Worm (Caenorhabditis elegans) whole organism, L3 larva: ENCODE results near the gene spp-30.

Experiments
- R02D3.7 ChIP-seq: fragments of 150-350 bp; optimal IDR thresholded peaks from 2 replicates; lab custom pipeline; 2014; ENCODE audit warnings: missing biosample characterization, missing genetic modification characterization
- ZK546.5 ChIP-seq: sonication (generic microtip); optimal IDR thresholded peaks from 2 replicates; lab custom pipeline; 2017; ENCODE audit warnings: missing biosample characterization, missing genetic modification characterization
- aly-2 ChIP-seq: fragments of 150-350 bp; optimal IDR thresholded peaks from 2 replicates; lab custom pipeline; 2014; ENCODE audit warnings: missing biosample characterization, missing genetic modification characterization
- ama-1 ChIP-seq: fragments of 150-350 bp; optimal IDR thresholded peaks from 2 replicates; lab custom pipeline; 2018
- ceh-16 ChIP-seq: sonication (generic microtip); optimal IDR thresholded peaks from 2 replicates; lab custom pipeline; 2017; ENCODE audit warnings: missing biosample characterization, missing genetic modification characterization
- ceh-28 ChIP-seq: fragments of 150-350 bp; optimal IDR thresholded peaks from 2 replicates; lab custom pipeline; 2014; ENCODE audit warnings: missing biosample characterization, missing genetic modification reagents, missing genetic modification characterization
- ceh-82 ChIP-seq: fragments of 150-350 bp; optimal IDR thresholded peaks from 2 replicates; lab custom pipeline; 2014; ENCODE audit warnings: missing biosample characterization, missing genetic modification characterization
- ceh-9 ChIP-seq: sonication (generic microtip); optimal IDR thresholded peaks from 2 replicates; lab custom pipeline; 2018; ENCODE audit warnings: missing biosample characterization, missing genetic modification characterization
- daf-12 ChIP-seq: fragments of 150-350 bp; optimal IDR thresholded peaks from 2 replicates; lab custom pipeline; 2014; ENCODE audit warnings: missing biosample characterization, missing genetic modification reagents, missing genetic modification characterization
- egl-27 ChIP-seq: sonication (generic microtip); optimal IDR thresholded peaks from 4 replicates; lab custom pipeline; 2017; ENCODE audit warnings: missing biosample characterization, missing genetic modification reagents, missing genetic modification characterization
- egl-5 ChIP-seq: fragments of 150-350 bp; optimal IDR thresholded peaks from 2 replicates; lab custom pipeline; 2017; ENCODE audit warnings: missing biosample characterization, missing genetic modification reagents, missing genetic modification characterization, inconsistent platforms
- elt-1 ChIP-seq: fragments of 150-350 bp; optimal IDR thresholded peaks from 2 replicates; lab custom pipeline; 2014; ENCODE audit warnings: missing biosample characterization, missing genetic modification characterization
- elt-2 ChIP-seq: sonication (generic microtip); optimal IDR thresholded peaks from 2 replicates; lab custom pipeline; 2016; ENCODE audit warnings: missing genetic modification reagents, mild to moderate bottlenecking, missing genetic modification characterization, missing compliant biosample characterization
- elt-3 ChIP-seq, 3 experiments: fragments of 150-350 bp in 1 of 3; sonication (generic microtip) in 2 of 3; optimal IDR thresholded peaks; 2 replicates in 2 of 3; 4 replicates in 1 of 3; lab custom pipeline; 2014 to 2017; ENCODE audit warnings: missing biosample characterization in 3 of 3, missing genetic modification characterization in 3 of 3
- eor-1 ChIP-seq, 2 experiments: fragments of 150-350 bp; optimal IDR thresholded peaks; 2 replicates each; lab custom pipeline; 2014 to 2018; ENCODE audit warnings: missing biosample characterization in 2 of 2, missing genetic modification characterization in 2 of 2
- fkh-10 ChIP-seq: sonication (generic microtip); optimal IDR thresholded peaks from 2 replicates; lab custom pipeline; 2017; ENCODE audit warnings: missing biosample characterization, missing genetic modification reagents, missing genetic modification characterization
- fkh-2 ChIP-seq: fragments of 150-350 bp; optimal IDR thresholded peaks from 2 replicates; lab custom pipeline; 2014; ENCODE audit warnings: missing biosample characterization, missing genetic modification reagents, missing genetic modification characterization
- fos-1 ChIP-seq: fragments of 150-350 bp; optimal IDR thresholded peaks from 2 replicates; lab custom pipeline; 2014; ENCODE audit warnings: missing biosample characterization, missing genetic modification characterization
- hmg-11 ChIP-seq: sonication (generic microtip); optimal IDR thresholded peaks from 2 replicates; lab custom pipeline; 2016; ENCODE audit warnings: missing genetic modification characterization, missing compliant biosample characterization
- jun-1 ChIP-seq: fragments of 150-350 bp; optimal IDR thresholded peaks from 2 replicates; lab custom pipeline; 2014; ENCODE audit warnings: missing biosample characterization, missing genetic modification reagents, missing genetic modification characterization
- lin-15B ChIP-seq: fragments of 150-350 bp; optimal IDR thresholded peaks from 2 replicates; lab custom pipeline; 2014; ENCODE audit warnings: missing biosample characterization, missing genetic modification characterization
- lin-39 ChIP-seq: fragments of 150-350 bp; optimal IDR thresholded peaks from 2 replicates; lab custom pipeline; 2018; ENCODE audit warnings: missing biosample characterization, missing genetic modification reagents, missing genetic modification characterization
- lsy-12 ChIP-seq: sonication (generic microtip); optimal IDR thresholded peaks from 2 replicates; lab custom pipeline; 2016; ENCODE audit warnings: mild to moderate bottlenecking, missing genetic modification characterization, missing compliant biosample characterization
- mdl-1 ChIP-seq: fragments of 150-350 bp; optimal IDR thresholded peaks from 2 replicates; lab custom pipeline; 2014; ENCODE audit warnings: missing biosample characterization, missing genetic modification characterization
- mml-1 ChIP-seq: fragments of 150-350 bp; sonication (generic microtip); optimal IDR thresholded peaks from 3 replicates; lab custom pipeline; 2014; ENCODE audit warnings: missing biosample characterization, missing genetic modification characterization
- nfya-1 ChIP-seq: sonication (generic microtip); optimal IDR thresholded peaks from 2 replicates; lab custom pipeline; 2017; ENCODE audit warnings: missing genetic modification characterization, mild to moderate bottlenecking, missing compliant biosample characterization, antibody characterized with exemption, moderate library complexity; ENCODE audit not compliant: insufficient read depth
- nhr-11 ChIP-seq: fragments of 150-350 bp; optimal IDR thresholded peaks from 2 replicates; lab custom pipeline; 2014; ENCODE audit warnings: missing biosample characterization, missing genetic modification characterization
- nhr-12 ChIP-seq: fragments of 150-350 bp; optimal IDR thresholded peaks from 2 replicates; lab custom pipeline; 2014; ENCODE audit warnings: missing biosample characterization, missing genetic modification characterization
- nhr-23 ChIP-seq: fragments of 150-350 bp; optimal IDR thresholded peaks from 2 replicates; lab custom pipeline; 2014; ENCODE audit warnings: missing biosample characterization, missing genetic modification reagents, missing genetic modification characterization
- nhr-237 ChIP-seq: fragments of 150-350 bp; optimal IDR thresholded peaks from 2 replicates; lab custom pipeline; 2014; ENCODE audit warnings: missing biosample characterization, missing genetic modification characterization
- nhr-25 ChIP-seq: sonication (generic microtip); optimal IDR thresholded peaks from 2 replicates; lab custom pipeline; 2017; ENCODE audit warnings: missing biosample characterization, missing genetic modification characterization
- nhr-28 ChIP-seq: fragments of 150-350 bp; optimal IDR thresholded peaks from 2 replicates; lab custom pipeline; 2014; ENCODE audit warnings: missing biosample characterization, missing genetic modification characterization
- nhr-43 ChIP-seq: sonication (generic microtip); optimal IDR thresholded peaks from 2 replicates; lab custom pipeline; 2016; ENCODE audit warnings: mild to moderate bottlenecking, missing genetic modification characterization, missing compliant biosample characterization; ENCODE audit not compliant: poor library complexity, severe bottlenecking
- nhr-67 ChIP-seq: fragments of 150-350 bp; optimal IDR thresholded peaks from 2 replicates; lab custom pipeline; 2014; ENCODE audit warnings: missing biosample characterization, missing genetic modification characterization
- nhr-76 ChIP-seq: fragments of 150-350 bp; sonication (generic microtip); optimal IDR thresholded peaks from 5 replicates; lab custom pipeline; 2014; ENCODE audit warnings: missing biosample characterization, missing genetic modification characterization
- nhr-77 ChIP-seq: fragments of 150-350 bp; optimal IDR thresholded peaks from 2 replicates; lab custom pipeline; 2014; ENCODE audit warnings: missing biosample characterization, missing genetic modification characterization
- pha-4 ChIP-seq: fragments of 150-350 bp; optimal IDR thresholded peaks from 2 replicates; lab custom pipeline; 2014; ENCODE audit warnings: missing biosample characterization, missing genetic modification reagents, missing genetic modification characterization
- pqm-1 ChIP-seq: fragments of 150-350 bp; optimal IDR thresholded peaks from 2 replicates; lab custom pipeline; 2017; ENCODE audit warnings: missing biosample characterization, missing genetic modification characterization, inconsistent platforms
- sea-2 ChIP-seq: fragments of 150-350 bp; sonication (generic microtip); optimal IDR thresholded peaks from 4 replicates; lab custom pipeline; 2014; ENCODE audit warnings: missing biosample characterization, missing genetic modification reagents, missing genetic modification characterization
- skn-1 ChIP-seq: fragments of 150-350 bp; optimal IDR thresholded peaks from 2 replicates; lab custom pipeline; 2014; ENCODE audit warnings: missing biosample characterization, missing genetic modification characterization
- snpc-4 ChIP-seq: fragments of 150-350 bp; optimal IDR thresholded peaks from 2 replicates; lab custom pipeline; 2014; ENCODE audit warnings: missing biosample characterization, missing genetic modification characterization
- tbx-2 ChIP-seq: sonication (generic microtip); optimal IDR thresholded peaks from 2 replicates; lab custom pipeline; 2016; ENCODE audit warnings: mild to moderate bottlenecking, missing genetic modification characterization, missing compliant biosample characterization
- unc-39 ChIP-seq: sonication (generic microtip); optimal IDR thresholded peaks from 4 replicates; lab custom pipeline; 2017; ENCODE audit warnings: missing biosample characterization, missing genetic modification characterization
- unc-62 ChIP-seq: fragments of 150-350 bp; sonication (generic microtip); optimal IDR thresholded peaks from 4 replicates; lab custom pipeline; 2014; ENCODE audit warnings: missing biosample characterization, missing genetic modification reagents, missing genetic modification characterization
- zag-1 ChIP-seq: fragments of 150-350 bp; optimal IDR thresholded peaks from 2 replicates; lab custom pipeline; 2014; ENCODE audit warnings: missing biosample characterization, missing genetic modification characterization
- ztf-11 ChIP-seq: fragments of 150-350 bp; optimal IDR thresholded peaks from 2 replicates; lab custom pipeline; 2014; ENCODE audit warnings: missing biosample characterization, missing genetic modification characterization
- ztf-4 ChIP-seq: fragments of 150-350 bp; optimal IDR thresholded peaks from 2 replicates; lab custom pipeline; 2014; ENCODE audit warnings: missing biosample characterization, missing genetic modification characterization

spp-30 gene

DNA sequence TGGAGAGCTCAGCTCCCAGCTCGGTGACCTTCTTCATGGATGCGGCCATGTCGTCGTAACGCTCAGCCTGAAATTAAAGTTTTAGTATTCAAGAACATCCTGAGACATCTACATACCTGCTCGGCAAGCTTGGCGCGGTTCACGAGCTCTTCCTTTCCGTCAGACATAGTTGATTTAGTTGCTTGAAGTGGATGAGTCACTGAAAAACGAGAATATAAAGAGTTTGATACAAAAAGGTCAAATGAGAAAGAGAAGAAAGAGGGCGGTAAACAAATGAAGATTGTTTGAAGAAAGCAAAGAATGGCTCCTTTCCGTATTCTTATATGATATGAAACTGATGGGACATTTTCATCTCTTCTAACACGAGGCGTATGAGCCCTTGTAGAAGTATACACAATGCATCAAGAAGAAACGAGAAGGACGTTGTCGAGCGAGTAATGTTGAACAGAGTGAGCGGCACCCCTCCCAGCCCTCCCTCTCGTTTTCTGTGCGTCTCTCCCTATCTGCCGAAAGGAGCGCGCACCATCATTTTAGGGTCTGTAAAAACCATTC lies 23.2 kb downstream of the spp-30 start, which contains the start of gene ftt-2:
Gene ftt-2 (minus strand): TSS at position 206 of the 552 bp plus-strand sequence.
- TF ChIP-seq ama-1 (lab: Kevin White, UChicago) (peak; percentile 80), fkh-10 (GFP tag; lab: Kevin White, UChicago) (no peak)

DNA sequence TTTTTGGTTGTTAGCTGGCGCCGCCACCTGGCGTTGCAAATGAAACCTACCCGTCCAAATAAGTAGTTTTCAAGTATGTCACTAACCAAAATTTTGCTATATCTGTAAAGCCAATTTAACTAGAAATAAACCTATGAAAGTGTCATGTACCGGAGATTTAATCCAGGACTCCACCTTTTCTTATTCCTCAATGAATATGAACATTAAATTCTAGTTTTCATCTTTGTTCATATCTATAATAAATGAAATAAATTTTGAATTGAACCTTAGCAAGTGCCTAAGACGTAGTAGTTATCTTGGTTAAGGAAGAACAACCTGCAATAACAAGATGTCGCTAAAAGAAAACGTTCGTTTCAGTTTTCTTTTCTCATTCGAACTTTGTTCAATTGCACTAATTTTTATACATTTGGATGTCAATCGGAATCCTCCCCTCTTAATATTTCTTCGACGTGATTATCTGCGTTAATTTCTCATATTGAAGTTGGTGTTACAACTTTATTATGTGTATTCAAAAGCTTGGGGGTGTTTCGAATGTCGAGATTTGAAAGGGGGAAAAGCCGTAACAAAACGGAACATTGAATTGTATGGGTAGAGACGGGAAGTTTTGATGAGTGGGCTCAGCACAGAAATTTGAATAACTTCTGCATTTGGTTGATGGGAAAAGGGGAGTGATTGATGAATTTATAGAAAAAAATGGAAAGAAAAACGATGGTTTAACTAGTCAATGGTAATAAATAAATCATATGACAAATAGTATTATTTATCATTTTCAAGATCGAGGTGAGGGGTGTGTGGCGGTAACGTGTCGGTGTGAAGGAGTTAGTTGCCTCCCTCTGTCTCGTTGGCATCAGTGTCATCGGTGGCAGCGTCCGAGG lies 25.0 kb downstream of the spp-30 start:
- TF ChIP-seq aly-2 (tag; lab: Kevin White, UChicago) (peak; percentile 65), nhr-23 (tag; lab: Kevin White, UChicago) (peak; percentile 48), ceh-82 (tag; lab: Kevin White, UChicago) (peak; percentile 28), ZK546.5 (tag; lab: Kevin White, UChicago) (no peak), skn-1 (tag; lab: Kevin White, UChicago) (peak; percentile 10), nhr-25 (tag; lab: Kevin White, UChicago) (peak; percentile 63), zag-1 (no peak), snpc-4 (tag; lab: Kevin White, UChicago) (no peak), unc-62 (GFP tag; lab: Kevin White, UChicago) (no peak), fkh-10 (GFP tag; lab: Kevin White, UChicago) (no peak), nfya-1 (no peak), tbx-2 (tag; lab: Kevin White, UChicago) (peak; percentile 55), nhr-237 (tag; lab: Kevin White, UChicago) (no peak), R02D3.7 (tag; lab: Kevin White, UChicago) (peak; percentile 23), lin-39 (tag; lab: Kevin White, UChicago) (no peak), mdl-1 (no peak), hmg-11 (no peak), ceh-16 (tag; lab: Kevin White, UChicago) (no peak), egl-5 (tag; lab: Kevin White, UChicago) (no peak), ceh-9 (tag; lab: Kevin White, UChicago) (no peak), elt-2 (tag; lab: Kevin White, UChicago) (peak; percentile 45), pha-4 (peak; percentile 5), nhr-67 (tag; lab: Kevin White, UChicago) (no peak), fos-1 (tag; lab: Kevin White, UChicago) (peak; percentile 13), nhr-11 (tag; lab: Kevin White, UChicago) (no peak), egl-27 (tag; lab: Kevin White, UChicago) (no peak), nhr-28 (tag; lab: Kevin White, UChicago) (no peak), fkh-2 (tag; lab: Kevin White, UChicago) (no peak), unc-39 (tag; lab: Kevin White, UChicago) (no peak), ztf-11 (tag; lab: Kevin White, UChicago) (no peak), ceh-28 (tag; lab: Kevin White, UChicago) (peak; percentile 69), nhr-12 (tag; lab: Kevin White, UChicago) (no peak), elt-1 (tag; lab: Kevin White, UChicago) (no peak), ztf-4 (peak; percentile 45), nhr-77 (tag; lab: Kevin White, UChicago) (peak; percentile 67), pqm-1 (tag; lab: Kevin White, UChicago) (no peak), mml-1 (tag; lab: Kevin White, UChicago) (no peak), jun-1 (tag; lab: Kevin White, UChicago) (peak; percentile 67), lsy-12 (tag; lab: Kevin White, UChicago) (peak; percentile 67), ama-1 (lab: Kevin White, UChicago) (peak; percentile 92), sea-2 (GFP tag; lab: Kevin White, UChicago) (no peak), eor-1 (tag; optimal IDR thresholded peaks at IDR 0.05; lab: Kevin White, UChicago) (no peak), lin-15B (tag; lab: Kevin White, UChicago) (no peak), elt-3 (tag; optimal IDR thresholded peaks at IDR 0.05; lab: Kevin White, UChicago) (no peak), daf-12 (no peak), nhr-43 (tag; lab: Kevin White, UChicago) (peak; percentile 65), nhr-76 (tag; lab: Kevin White, UChicago) (no peak)
